Fruit fly (Drosophila melanogaster): ENCODE data around the gene CG5078.

Gene CG5078

DNA sequence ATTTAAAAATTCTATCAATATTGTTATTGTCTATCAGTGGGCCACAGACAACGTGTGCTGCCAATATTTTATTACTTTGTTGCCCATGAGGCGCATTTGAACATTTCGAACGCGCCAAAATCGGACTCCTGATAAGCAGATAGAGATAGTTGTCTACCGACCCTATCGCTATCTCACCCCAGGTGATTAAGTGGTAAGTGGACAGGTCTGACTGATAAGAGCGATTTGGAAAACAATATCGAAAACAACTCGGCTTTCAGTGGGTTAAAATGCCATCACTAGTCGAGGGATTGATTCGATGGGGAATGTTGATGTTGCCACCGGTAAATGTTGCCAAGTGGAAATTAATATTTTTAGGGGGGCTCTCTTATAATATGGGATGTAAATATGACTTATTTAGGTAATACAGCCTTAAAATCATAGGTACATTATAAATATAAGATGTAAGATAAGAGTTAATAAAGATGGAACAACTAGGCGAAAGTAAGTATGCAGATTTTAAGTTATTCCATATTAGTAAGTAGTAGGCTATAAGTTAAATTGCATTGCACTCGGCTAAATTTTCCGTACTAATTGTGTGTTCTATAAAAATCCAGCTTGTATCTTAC, 14.2 kb upstream of the CG5078 start, which contains the start of gene ND-39 (continued):
- TF ChIP-seq CG15514 (GFP tag; optimal IDR thresholded peaks at IDR 0.05) (peak; percentile 16), pho (GFP tag; optimal IDR thresholded peaks at IDR 0.05) (no peak), CG30020 (tag; optimal IDR thresholded peaks at IDR 0.05) (no peak), CG2116 (GFP tag; optimal IDR thresholded peaks at IDR 0.05) (peak; percentile 93), ara (GFP tag; IDR thresholded peaks at IDR 0.05) (no peak), Gsc (GFP tag; IDR thresholded peaks at IDR 0.05) (no peak), Hmr (GFP tag; optimal IDR thresholded peaks at IDR 0.05) (peak; percentile 5), Aef1 (GFP tag; IDR thresholded peaks at IDR 0.05) (no peak), CG6654 (GFP tag; optimal IDR thresholded peaks at IDR 0.05) (no peak), CG8944 (GFP tag; optimal IDR thresholded peaks at IDR 0.05) (no peak), run (tag; optimal IDR thresholded peaks at IDR 0.05) (no peak), zf30C (GFP tag; optimal IDR thresholded peaks at IDR 0.05) (no peak), ap (GFP tag; IDR thresholded peaks at IDR 0.05) (no peak), CrebB (tag; optimal IDR thresholded peaks at IDR 0.05) (no peak), exex (tag; optimal IDR thresholded peaks at IDR 0.05) (peak; percentile 89), tgo (GFP tag; IDR thresholded peaks at IDR 0.05) (no peak), CG15601 (tag; optimal IDR thresholded peaks at IDR 0.05) (no peak), nerfin-1 (tag; optimal IDR thresholded peaks at IDR 0.05) (no peak), CG14014 (GFP tag; IDR thresholded peaks at IDR 0.05) (no peak), gsb-n (tag; optimal IDR thresholded peaks at IDR 0.05) (no peak), MESR4 (GFP tag; optimal IDR thresholded peaks at IDR 0.05) (no peak), CG13287 (GFP tag; IDR thresholded peaks at IDR 0.05; ENCODE audit: partially characterized antibody) (peak; percentile 54), Fer1 (GFP tag; optimal IDR thresholded peaks at IDR 0.05) (no peak), mirr (GFP tag; optimal IDR thresholded peaks at IDR 0.05) (peak; percentile 31), ham (GFP tag; IDR thresholded peaks at IDR 0.05) (no peak), zen2 (GFP tag; IDR thresholded peaks at IDR 0.05; ENCODE audit: partially characterized antibody) (no peak), lmd (GFP tag; IDR thresholded peaks at IDR 0.05) (no peak), Taf1 (GFP tag; IDR thresholded peaks at IDR 0.05) (no peak), NC2α (GFP tag; optimal IDR thresholded peaks at IDR 0.05) (no peak), eve (GFP tag; optimal IDR thresholded peaks at IDR 0.05) (no peak), Dp (GFP tag; optimal IDR thresholded peaks at IDR 0.05) (peak; percentile 65), CG6683 (GFP tag; optimal IDR thresholded peaks at IDR 0.05) (no peak), CG32772 (GFP tag; IDR thresholded peaks at IDR 0.05) (no peak), ssp (GFP tag; IDR thresholded peaks at IDR 0.05) (no peak), pnt (GFP tag; optimal IDR thresholded peaks at IDR 0.05) (no peak), CG6813 (GFP tag; optimal IDR thresholded peaks at IDR 0.05) (no peak), Doc3 (GFP tag; IDR thresholded peaks at IDR 0.05; ENCODE audit: partially characterized antibody) (0 out of 3 replicates have a peak, but pooled peaks have one; percentile 22), CG34376 (GFP tag; optimal IDR thresholded peaks at IDR 0.05) (peak; percentile 35), CTCF (GFP tag; optimal IDR thresholded peaks at IDR 0.05) (no peak), Dip3 (GFP tag; optimal IDR thresholded peaks at IDR 0.05) (no peak), Ptx1 (GFP tag; IDR thresholded peaks at IDR 0.05) (no peak), CG8290 (GFP tag; optimal IDR thresholded peaks at IDR 0.05) (no peak), CG8290 (tag; optimal IDR thresholded peaks at IDR 0.05) (peak in 1 of 2 experiments; percentile 29), dmrt99B (tag; optimal IDR thresholded peaks at IDR 0.05) (no peak), Sry-δ (GFP tag; optimal IDR thresholded peaks at IDR 0.05) (peak; percentile 84), CG12155 (GFP tag; optimal IDR thresholded peaks at IDR 0.05) (no peak), CG7745 (tag; optimal IDR thresholded peaks at IDR 0.05) (no peak), unc-4 (GFP tag; IDR thresholded peaks at IDR 0.05; ENCODE audit: partially characterized antibody) (peak; percentile 35; the same call in 1 of the 2 replicates), cwo (GFP tag; optimal IDR thresholded peaks at IDR 0.05) (no peak), eyg (GFP tag; optimal IDR thresholded peaks at IDR 0.05) (no peak), Scr (GFP tag; IDR thresholded peaks at IDR 0.05; ENCODE audit: partially characterized antibody) (0 out of 2 replicates have a peak, but pooled peaks have one; percentile 14)
